Worm (Caenorhabditis elegans) whole organism, L1 larva: ENCODE measurements around the gene R151.10.

Experiments
- ama-1 ChIP-seq: fragments of 150-350 bp; optimal IDR thresholded peaks from 2 replicates; lab custom pipeline; 2014
- egl-13 ChIP-seq: sonication (generic microtip); optimal IDR thresholded peaks from 2 replicates; lab custom pipeline; 2016; ENCODE audit warnings: missing genotype, missing genetic modification reagents, missing genetic modification characterization, missing compliant biosample characterization
- fkh-4 ChIP-seq: sonication (generic microtip); optimal IDR thresholded peaks from 2 replicates; lab custom pipeline; 2016; ENCODE audit warnings: missing compliant biosample characterization, missing genetic modification characterization, borderline replicate concordance
- mab-9 ChIP-seq: fragments of 200-800 bp; sonication (Bioruptor generic); IDR thresholded peaks from 2 replicates; pipeline ENCODE4 v1.3.6; 2022; ENCODE audit warnings: missing genetic modification reagents, missing genetic modification characterization, missing compliant biosample characterization
- mdl-1 ChIP-seq, 2 experiments: fragments of 150-350 bp; optimal IDR thresholded peaks; 2 replicates each; lab custom pipeline; 2014 to 2017; ENCODE audit warnings: missing biosample characterization in 2 of 2, missing genetic modification characterization in 2 of 2, inconsistent platforms in 1 of 2
- nhr-19 ChIP-seq: fragments of 200-800 bp; sonication (Bioruptor generic); conservative IDR thresholded peaks from 2 replicates; pipeline ENCODE4 v1.3.6; 2022; ENCODE audit warnings: missing genetic modification characterization, missing compliant biosample characterization
- nhr-47 ChIP-seq: sonication (generic microtip); optimal IDR thresholded peaks from 2 replicates; lab custom pipeline; 2016; ENCODE audit warnings: mild to moderate bottlenecking, missing genetic modification characterization, moderate library complexity, missing compliant biosample characterization
- nhr-76 ChIP-seq: sonication (generic microtip); optimal IDR thresholded peaks from 2 replicates; lab custom pipeline; 2017; ENCODE audit warnings: missing biosample characterization, missing genetic modification characterization
- pqm-1 ChIP-seq: sonication (generic microtip); optimal IDR thresholded peaks from 3 replicates; lab custom pipeline; 2017; ENCODE audit warnings: missing biosample characterization, missing genetic modification characterization
- snpc-4 ChIP-seq: fragments of 150-350 bp; optimal IDR thresholded peaks from 2 replicates; lab custom pipeline; 2014; ENCODE audit warnings: missing biosample characterization, missing genetic modification characterization
- snu-23 ChIP-seq: sonication (generic microtip); optimal IDR thresholded peaks from 2 replicates; lab custom pipeline; 2016; ENCODE audit warnings: missing genetic modification characterization, missing compliant biosample characterization

ce11 chrIII:7198838-7199237 is 31.9 kb downstream of the R151.10 start, which contains the start of gene pfd-5:
- no peak for TF ChIP-seq nhr-76 (tag; lab: Kevin White, UChicago)
- TF ChIP-seq egl-13 (tag; lab: Kevin White, UChicago) = peak; percentile 81
- TF ChIP-seq snpc-4 = peak; percentile 36
- no peak for TF ChIP-seq ama-1 (lab: Kevin White, UChicago)
- peak; percentile 85 for TF ChIP-seq nhr-47
- TF ChIP-seq pqm-1 (tag; lab: Kevin White, UChicago) = no peak
- peak; percentile 74 for TF ChIP-seq snu-23
- no peak for TF ChIP-seq mab-9
- peak; percentile 76 for TF ChIP-seq fkh-4 (tag; lab: Kevin White, UChicago)
- TF ChIP-seq nhr-19 (GFP tag; lab: Robert Waterston, UW) = peak; percentile 77
- TF ChIP-seq mdl-1 (tag; optimal IDR thresholded peaks at IDR 0.05; lab: Kevin White, UChicago) = peak in 1 of 2 experiments; percentile 36
